Worm (Caenorhabditis elegans) whole organism, mixed stage, embryonic: ENCODE measurements around the gene nhr-22.
A peak's percentile ranks its signal among the peaks of the same experiment; 100 is the strongest.

Source experiments
- M03D4.4 ChIP-seq: sonication (generic microtip); optimal IDR thresholded peaks from 2 replicates; lab custom pipeline; 2017; ENCODE audit warnings: mild to moderate bottlenecking, missing genetic modification characterization, missing compliant biosample characterization
- bed-3 ChIP-seq: fragments of 200-800 bp; sonication (Bioruptor generic); optimal IDR thresholded peaks from 3 replicates; lab custom pipeline; 2018; ENCODE audit warnings: mild to moderate bottlenecking, missing genetic modification characterization, moderate library complexity, missing compliant biosample characterization
- ceh-39 ChIP-seq: fragments of 150-350 bp; optimal IDR thresholded peaks from 2 replicates; lab custom pipeline; 2014; ENCODE audit warnings: missing biosample characterization, missing genetic modification characterization
- ceh-43 ChIP-seq: fragments of 200-800 bp; sonication (Bioruptor generic); optimal IDR thresholded peaks from 2 replicates; lab custom pipeline; 2018; ENCODE audit warnings: mild to moderate bottlenecking, missing genetic modification characterization, moderate library complexity, missing compliant biosample characterization
- ces-1 ChIP-seq: fragments of 150-350 bp; optimal IDR thresholded peaks from 2 replicates; lab custom pipeline; 2014; ENCODE audit warnings: missing biosample characterization, missing genetic modification reagents, missing genetic modification characterization
- cnd-1 ChIP-seq: fragments of 200-800 bp; sonication (Bioruptor generic); optimal IDR thresholded peaks from 2 replicates; lab custom pipeline; 2018; ENCODE audit warnings: mild to moderate bottlenecking, missing genetic modification characterization, missing compliant biosample characterization
- drap-1 ChIP-seq: fragments of 200-800 bp; sonication (Bioruptor generic); optimal IDR thresholded peaks from 3 replicates; lab custom pipeline; 2018; ENCODE audit warnings: mild to moderate bottlenecking, missing genetic modification characterization, missing compliant biosample characterization
- elt-3 ChIP-seq: fragments of 150-350 bp; optimal IDR thresholded peaks from 2 replicates; lab custom pipeline; 2014; ENCODE audit warnings: missing biosample characterization, missing genetic modification characterization
- flh-1 ChIP-seq: fragments of 200-800 bp; sonication (Bioruptor generic); optimal IDR thresholded peaks from 2 replicates; lab custom pipeline; 2018; ENCODE audit warnings: mild to moderate bottlenecking, missing genetic modification characterization, moderate library complexity, missing compliant biosample characterization
- ham-2 ChIP-seq: fragments of 200-800 bp; sonication (Bioruptor generic); optimal IDR thresholded peaks from 2 replicates; lab custom pipeline; 2018; ENCODE audit warnings: mild to moderate bottlenecking, missing genetic modification characterization, missing compliant biosample characterization
- hlh-1 ChIP-seq: fragments of 150-350 bp; optimal IDR thresholded peaks from 2 replicates; lab custom pipeline; 2014; ENCODE audit warnings: missing biosample characterization, missing genetic modification reagents, missing genetic modification characterization
- lin-13 ChIP-seq: fragments of 150-350 bp; optimal IDR thresholded peaks from 2 replicates; lab custom pipeline; 2014; ENCODE audit warnings: missing biosample characterization, missing genetic modification characterization
- lin-32 ChIP-seq: fragments of 200-800 bp; sonication (Bioruptor generic); optimal IDR thresholded peaks from 2 replicates; lab custom pipeline; 2018; ENCODE audit warnings: mild to moderate bottlenecking, missing genetic modification characterization, missing compliant biosample characterization
- lsy-2 ChIP-seq: fragments of 150-350 bp; optimal IDR thresholded peaks from 2 replicates; lab custom pipeline; 2014; ENCODE audit warnings: missing biosample characterization, missing genetic modification characterization
- mab-5 ChIP-seq: fragments of 150-350 bp; optimal IDR thresholded peaks from 2 replicates; lab custom pipeline; 2014; ENCODE audit warnings: missing biosample characterization, missing genetic modification characterization
- mep-1 ChIP-seq: fragments of 150-350 bp; optimal IDR thresholded peaks from 2 replicates; lab custom pipeline; 2017; ENCODE audit warnings: missing biosample characterization, missing genetic modification reagents, missing genetic modification characterization, inconsistent platforms
- mls-2 ChIP-seq: sonication (generic microtip); optimal IDR thresholded peaks from 2 replicates; lab custom pipeline; 2016; ENCODE audit warnings: mild to moderate bottlenecking, missing genetic modification characterization, moderate library complexity, missing compliant biosample characterization
- nhr-12 ChIP-seq: fragments of 150-350 bp; optimal IDR thresholded peaks from 2 replicates; lab custom pipeline; 2014; ENCODE audit warnings: missing biosample characterization, missing genetic modification characterization
- nhr-2 ChIP-seq: fragments of 150-350 bp; optimal IDR thresholded peaks from 2 replicates; lab custom pipeline; 2014; ENCODE audit warnings: missing biosample characterization, missing genetic modification characterization
- nhr-237 ChIP-seq: fragments of 150-350 bp; optimal IDR thresholded peaks from 2 replicates; lab custom pipeline; 2014; ENCODE audit warnings: missing biosample characterization, missing genetic modification characterization
- nhr-76 ChIP-seq: sonication (generic microtip); optimal IDR thresholded peaks from 2 replicates; lab custom pipeline; 2017; ENCODE audit warnings: missing biosample characterization, missing genetic modification characterization
- pha-4 ChIP-seq: fragments of 150-350 bp; optimal IDR thresholded peaks from 2 replicates; lab custom pipeline; 2018; ENCODE audit warnings: missing biosample characterization, missing genetic modification reagents, missing genetic modification characterization
- sem-2 ChIP-seq: fragments of 200-800 bp; sonication (Bioruptor generic); optimal IDR thresholded peaks from 2 replicates; lab custom pipeline; 2018; ENCODE audit warnings: mild to moderate bottlenecking, missing genetic modification characterization, missing compliant biosample characterization
- snpc-4 ChIP-seq: fragments of 150-350 bp; optimal IDR thresholded peaks from 2 replicates; lab custom pipeline; 2014; ENCODE audit warnings: missing biosample characterization, missing genetic modification characterization
- sptf-1 ChIP-seq: sonication (generic microtip); optimal IDR thresholded peaks from 2 replicates; lab custom pipeline; 2017; ENCODE audit warnings: mild to moderate bottlenecking, missing genetic modification characterization, moderate library complexity, missing compliant biosample characterization
- tbx-8 ChIP-seq: fragments of 200-800 bp; sonication (Bioruptor generic); optimal IDR thresholded peaks from 2 replicates; lab custom pipeline; 2018; ENCODE audit warnings: mild to moderate bottlenecking, missing genetic modification characterization, moderate library complexity, missing compliant biosample characterization
- unc-120 ChIP-seq: sonication (generic microtip); optimal IDR thresholded peaks from 2 replicates; lab custom pipeline; 2017; ENCODE audit warnings: missing genetic modification characterization, missing compliant biosample characterization; ENCODE audit not compliant: poor library complexity, severe bottlenecking
- unc-62 ChIP-seq: fragments of 150-350 bp; optimal IDR thresholded peaks from 2 replicates; lab custom pipeline; 2014; ENCODE audit warnings: missing biosample characterization, missing genetic modification reagents, missing genetic modification characterization
- ztf-11 ChIP-seq: fragments of 150-350 bp; optimal IDR thresholded peaks from 2 replicates; lab custom pipeline; 2014; ENCODE audit warnings: missing biosample characterization, missing genetic modification characterization

The nhr-22 gene

ce11 chrII:6493139-6493538 lies 43.5 kb upstream of the nhr-22 start:
- TF ChIP-seq lin-13 (no peak), snpc-4 (tag; lab: Kevin White, UChicago) (no peak), ces-1 (GFP tag; lab: Kevin White, UChicago) (peak; percentile 90), hlh-1 (no peak), nhr-76 (tag; lab: Kevin White, UChicago) (no peak)

ce11 chrII:6491817-6492452 lies 42.3 kb upstream of the nhr-22 start, which contains the start of the genes T28D9.11 and T28D9.1:
Gene T28D9.11, minus strand, starts transcription at chrII:6491993.
Gene T28D9.1, plus strand, starts transcription at chrII:6492402.
- TF ChIP-seq nhr-12 (tag; lab: Kevin White, UChicago) (no peak), sem-2 (GFP tag; lab: Kevin White, UChicago) (no peak), M03D4.4 (tag; lab: Kevin White, UChicago) (peak; percentile 74), ztf-11 (tag; lab: Kevin White, UChicago) (peak; percentile 29), cnd-1 (tag; lab: Kevin White, UChicago) (peak; percentile 75), unc-120 (tag; lab: Kevin White, UChicago) (peak; percentile 37), hlh-1 (peak; percentile 29), sptf-1 (peak; percentile 64), drap-1 (peak; percentile 48), ceh-43 (GFP tag; lab: Kevin White, UChicago) (peak; percentile 19), bed-3 (GFP tag; lab: Kevin White, UChicago) (no peak), ham-2 (GFP tag; lab: Kevin White, UChicago) (peak; percentile 58), mls-2 (tag; lab: Kevin White, UChicago) (peak; percentile 67), lin-32 (GFP tag; lab: Kevin White, UChicago) (peak; percentile 31)

- no peak for TF ChIP-seq drap-1
- no peak for TF ChIP-seq nhr-2 (tag; lab: Kevin White, UChicago)
- no peak for TF ChIP-seq flh-1
Observed at ce11 chrII:6491187-6491586, 41.6 kb upstream of the nhr-22 start.

- TF ChIP-seq mls-2 (tag; lab: Kevin White, UChicago) (no peak), drap-1 (no peak), bed-3 (GFP tag; lab: Kevin White, UChicago) (no peak), hlh-1 (peak; percentile 36), tbx-8 (no peak), lin-13 (peak; percentile 55), lin-32 (GFP tag; lab: Kevin White, UChicago) (no peak), sptf-1 (no peak), ces-1 (GFP tag; lab: Kevin White, UChicago) (no peak), nhr-76 (tag; lab: Kevin White, UChicago) (no peak), mep-1 (tag; lab: Kevin White, UChicago) (peak; percentile 83), lsy-2 (tag; lab: Kevin White, UChicago) (peak; percentile 97), pha-4 (peak; percentile 66), nhr-237 (tag; lab: Kevin White, UChicago) (peak; percentile 56), ceh-39 (peak; percentile 8), elt-3 (no peak)
Observed at ce11 chrII:6489711-6490184, 40.2 kb upstream of the nhr-22 start, which contains the start of the genes snr-3 and rsp-5. Gene snr-3, minus strand, starts transcription at chrII:6489761. Gene rsp-5, plus strand, starts transcription at chrII:6490165.

ce11 chrII:6486344-6486743 lies 36.8 kb upstream of the nhr-22 start:
- peak; percentile 22 for TF ChIP-seq unc-120 (tag; lab: Kevin White, UChicago)
- peak; percentile 64 for TF ChIP-seq mab-5 (tag; lab: Kevin White, UChicago)
- TF ChIP-seq hlh-1: peak; percentile 68
- TF ChIP-seq unc-62 (GFP tag; lab: Kevin White, UChicago): peak; percentile 25
- no peak for TF ChIP-seq mep-1 (tag; lab: Kevin White, UChicago)
